Worm (Caenorhabditis elegans): Measurements from ENCODE around the gene dnj-16.

Gene dnj-16

DNA sequence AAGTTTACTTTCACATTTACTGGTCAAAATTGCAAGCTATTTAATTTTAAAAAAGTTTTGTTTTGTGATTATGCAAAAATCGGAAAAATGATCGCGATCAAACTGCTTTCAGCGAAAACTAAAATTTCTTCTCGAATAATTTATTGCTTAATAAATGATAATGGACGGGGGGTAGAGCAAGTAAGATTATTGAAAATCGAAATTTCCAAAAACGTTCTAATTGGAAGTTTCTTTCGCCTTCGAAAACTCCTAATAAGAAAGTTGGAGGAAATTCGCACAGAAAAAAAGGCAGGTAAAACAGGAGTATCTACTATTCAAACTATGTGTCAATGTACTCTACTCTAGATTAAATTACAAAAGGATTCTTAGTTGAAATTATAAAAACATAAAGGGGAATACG is 18.7 kb upstream of the dnj-16 start (continued):
- TF ChIP-seq ceh-27 (GFP tag; optimal IDR thresholded peaks at IDR 0.05) (no peak), bed-1 (GFP tag; IDR thresholded peaks at IDR 0.05) (no peak), attf-5 (GFP tag; optimal IDR thresholded peaks at IDR 0.05) (no peak), unc-130 (GFP tag; optimal IDR thresholded peaks at IDR 0.05) (peak; percentile 69), ceh-58 (GFP tag; IDR thresholded peaks at IDR 0.05) (no peak), K12H6.12 (tag; optimal IDR thresholded peaks at IDR 0.05) (no peak), let-607 (tag; optimal IDR thresholded peaks at IDR 0.05) (peak in 1 of 2 experiments; percentile 11), B0336.3 (GFP tag; IDR thresholded peaks at IDR 0.05) (peak; percentile 69), ztf-18 (tag; optimal IDR thresholded peaks at IDR 0.05) (no peak), gei-17 (GFP tag; optimal IDR thresholded peaks at IDR 0.05) (no peak), ztf-28 (GFP tag; IDR thresholded peaks at IDR 0.05) (no peak), F49E8.2 (tag; optimal IDR thresholded peaks at IDR 0.05; ENCODE audit: insufficient read depth) (peak; percentile 82), dpl-1 (GFP tag; optimal IDR thresholded peaks at IDR 0.05) (no peak), ets-4 (GFP tag; optimal IDR thresholded peaks at IDR 0.05) (no peak), F22D6.2 (tag; optimal IDR thresholded peaks at IDR 0.05) (no peak), ama-1 (optimal IDR thresholded peaks at IDR 0.05) (no peak), ama-1 (GFP tag; optimal IDR thresholded peaks at IDR 0.05) (peak in 1 of 2 experiments; percentile 81), mel-28 (tag; optimal IDR thresholded peaks at IDR 0.05; ENCODE audit: borderline replicate concordance) (no peak), ztf-26 (tag; optimal IDR thresholded peaks at IDR 0.05) (no peak), ccch-3 (GFP tag; optimal IDR thresholded peaks at IDR 0.05) (no peak), rcor-1 (GFP tag; IDR thresholded peaks at IDR 0.05) (no peak), C06A6.2 (GFP tag; conservative IDR thresholded peaks at IDR 0.05) (no peak), attf-6 (GFP tag; IDR thresholded peaks at IDR 0.05) (0 out of 2 replicates have a peak, but pooled peaks have one; percentile 29), madf-6 (GFP tag; IDR thresholded peaks at IDR 0.05) (peak; percentile 68), ceh-40 (GFP tag; IDR thresholded peaks at IDR 0.05) (no peak), let-526 (GFP tag; IDR thresholded peaks at IDR 0.05) (no peak), efl-1 (GFP tag; optimal IDR thresholded peaks at IDR 0.05) (no peak), lin-40 (tag; optimal IDR thresholded peaks at IDR 0.05) (no peak), mxl-1 (tag; optimal IDR thresholded peaks at IDR 0.05) (no peak), F10E7.11 (tag; optimal IDR thresholded peaks at IDR 0.05) (peak; percentile 79), hlh-12 (tag; optimal IDR thresholded peaks at IDR 0.05) (no peak), lin-35 (GFP tag; optimal IDR thresholded peaks at IDR 0.05) (no peak), nhr-120 (GFP tag; IDR thresholded peaks at IDR 0.05) (no peak), repo-1 (tag; optimal IDR thresholded peaks at IDR 0.05) (peak; percentile 82), Y67H2A.10 (GFP tag; conservative IDR thresholded peaks at IDR 0.05) (no peak), attf-3 (GFP tag; conservative IDR thresholded peaks at IDR 0.05) (no peak), hsf-1 (GFP tag; IDR thresholded peaks at IDR 0.05) (peak; percentile 77), hrde-1 (tag; optimal IDR thresholded peaks at IDR 0.05; ENCODE audit: borderline replicate concordance) (peak; percentile 92), atf-7 (tag; optimal IDR thresholded peaks at IDR 0.05) (peak; percentile 68), sea-2 (GFP tag; IDR thresholded peaks at IDR 0.05) (no peak), die-1 (tag; optimal IDR thresholded peaks at IDR 0.05) (peak; percentile 54), snpc-4 (GFP tag; optimal IDR thresholded peaks at IDR 0.05) (no peak), snpc-4 (tag; optimal IDR thresholded peaks at IDR 0.05) (peak in 3 of 4 experiments; percentile 9 to 49 (median 48)), D2030.7 (GFP tag; IDR thresholded peaks at IDR 0.05) (peak; percentile 63), Y79H2A.3 (GFP tag; conservative IDR thresholded peaks at IDR 0.05) (0 out of 2 replicates have a peak, but pooled peaks have one; percentile 44), F57C9.4 (tag; optimal IDR thresholded peaks at IDR 0.05) (no peak), ztf-22 (GFP tag; optimal IDR thresholded peaks at IDR 0.05) (no peak), snpc-1.1 (tag; optimal IDR thresholded peaks at IDR 0.05; ENCODE audit: insufficient read depth) (peak; percentile 63), hlh-26 (GFP tag; conservative IDR thresholded peaks at IDR 0.05) (no peak), egl-44 (GFP tag; IDR thresholded peaks at IDR 0.05) (no peak)
